Worm (Caenorhabditis elegans) whole organism, midembryonic: ENCODE results near the gene C28D4.4.
A peak's percentile ranks its signal among the peaks of the same experiment; 100 is the strongest.
"Not testable (repeated sequence)": the region's sequence is repeated elsewhere in the genome, so short reads cannot be mapped to it uniquely, and the experiment has no call there.

Experiments
- T22C8.4 ChIP-seq: fragments of 200-800 bp; sonication (Bioruptor generic); IDR thresholded peaks from 2 replicates; pipeline ENCODE4 v1.3.6; 2022; ENCODE audit warnings: missing genetic modification characterization, missing compliant biosample characterization
- cog-1 ChIP-seq: sonication (generic microtip); optimal IDR thresholded peaks from 2 replicates; lab custom pipeline; 2016; ENCODE audit warnings: missing genetic modification characterization, missing compliant biosample characterization
- flt-1 ChIP-seq: fragments of 200-800 bp; sonication (Bioruptor generic); IDR thresholded peaks from 2 replicates; pipeline ENCODE4 v1.3.6; 2022; ENCODE audit warnings: missing genetic modification characterization, missing compliant biosample characterization
- klf-2 ChIP-seq: fragments of 200-800 bp; sonication (Bioruptor generic); conservative IDR thresholded peaks from 2 replicates; pipeline ENCODE4 v1.3.6; 2022; ENCODE audit warnings: missing genetic modification reagents, missing genetic modification characterization, missing compliant biosample characterization
- med-1 ChIP-seq: sonication (generic microtip); optimal IDR thresholded peaks from 2 replicates; lab custom pipeline; 2017; ENCODE audit warnings: missing genetic modification characterization, mild to moderate bottlenecking, missing compliant biosample characterization, antibody characterized with exemption, missing genetic modification reagents; ENCODE audit not compliant: insufficient read depth
- ref-1 ChIP-seq: fragments of 200-800 bp; sonication (Bioruptor generic); conservative IDR thresholded peaks from 2 replicates; pipeline ENCODE4 v1.3.6; 2022; ENCODE audit warnings: missing genetic modification reagents, missing genetic modification characterization, missing compliant biosample characterization
- tab-1 ChIP-seq: fragments of 200-800 bp; sonication (Bioruptor generic); IDR thresholded peaks from 2 replicates; pipeline ENCODE4 v1.3.6; 2022; ENCODE audit warnings: missing genetic modification characterization, missing compliant biosample characterization
- ztf-23 ChIP-seq: fragments of 200-800 bp; sonication (Bioruptor generic); IDR thresholded peaks from 2 replicates; pipeline ENCODE4 v1.3.6; 2022; ENCODE audit warnings: missing genetic modification reagents, missing genetic modification characterization, missing compliant biosample characterization
- ztf-29 ChIP-seq: fragments of 200-800 bp; sonication (Bioruptor generic); IDR thresholded peaks from 2 replicates; pipeline ENCODE4 v1.3.6; 2022; ENCODE audit warnings: missing genetic modification reagents, missing genetic modification characterization, missing compliant biosample characterization

The C28D4.4 gene

ce11 chrIV:9744905-9745304 is at the start of gene C28D4.4:
Gene C28D4.4, minus strand, starts transcription at chrIV:9745005.
- TF ChIP-seq cog-1 (tag; lab: Kevin White, UChicago) (no peak), klf-2 (no peak), T22C8.4 (GFP tag; lab: Robert Waterston, UW) (no peak), ztf-23 (GFP tag; lab: Robert Waterston, UW) (no peak), tab-1 (GFP tag; lab: Robert Waterston, UW) (no peak), med-1 (GFP tag; lab: Kevin White, UChicago) (no peak), ref-1 (GFP tag; lab: Robert Waterston, UW) (no peak), flt-1 (GFP tag; lab: Robert Waterston, UW) (no peak), ztf-29 (no peak)

ce11 chrIV:9790708-9791107 is 45.9 kb upstream of the C28D4.4 start:
- TF ChIP-seq tab-1 (GFP tag; lab: Robert Waterston, UW) (no peak), klf-2 (no peak), T22C8.4 (GFP tag; lab: Robert Waterston, UW) (no peak), cog-1 (tag; lab: Kevin White, UChicago) (no peak), ztf-29 (no peak), ztf-23 (GFP tag; lab: Robert Waterston, UW) (no peak), flt-1 (GFP tag; lab: Robert Waterston, UW) (no peak), ref-1 (GFP tag; lab: Robert Waterston, UW) (no peak)

ce11 chrIV:9789496-9789895 is 44.7 kb upstream of the C28D4.4 start, which contains the start of gene T13F2.4:
Gene T13F2.4, plus strand, starts transcription at chrIV:9789796.
- TF ChIP-seq cog-1 (tag; lab: Kevin White, UChicago) (no peak), tab-1 (GFP tag; lab: Robert Waterston, UW) (no peak), T22C8.4 (GFP tag; lab: Robert Waterston, UW) (no peak), flt-1 (GFP tag; lab: Robert Waterston, UW) (no peak)

- TF ChIP-seq ztf-23 (GFP tag; lab: Robert Waterston, UW) (no peak), flt-1 (GFP tag; lab: Robert Waterston, UW) (no peak), klf-2 (no peak), ztf-29 (no peak), tab-1 (GFP tag; lab: Robert Waterston, UW) (no peak), med-1 (GFP tag; lab: Kevin White, UChicago) (no peak), ref-1 (GFP tag; lab: Robert Waterston, UW) (no peak)
Measured at ce11 chrIV:9784689-9785088, 39.9 kb upstream of the C28D4.4 start, which contains the start of gene sre-4. Gene sre-4, minus strand, starts transcription at chrIV:9784789.

ce11 chrIV:9778016-9778415 is 33.2 kb upstream of the C28D4.4 start, which contains the start of gene T13F2.6:
Gene T13F2.6, plus strand, starts transcription at chrIV:9778321.
- TF ChIP-seq cog-1 (tag; lab: Kevin White, UChicago) (no peak), klf-2 (no peak), ref-1 (GFP tag; lab: Robert Waterston, UW) (no peak), ztf-29 (no peak), ztf-23 (GFP tag; lab: Robert Waterston, UW) (no peak), tab-1 (GFP tag; lab: Robert Waterston, UW) (no peak), med-1 (GFP tag; lab: Kevin White, UChicago) (no peak), flt-1 (GFP tag; lab: Robert Waterston, UW) (no peak), T22C8.4 (GFP tag; lab: Robert Waterston, UW) (no peak)

ce11 chrIV:9777535-9777934 is 32.7 kb upstream of the C28D4.4 start, which contains the start of gene sna-2:
Gene sna-2, minus strand, starts transcription at chrIV:9777634.
- no peak for TF ChIP-seq cog-1 (tag; lab: Kevin White, UChicago)
- no peak for TF ChIP-seq ztf-29
- no peak for TF ChIP-seq ztf-23 (GFP tag; lab: Robert Waterston, UW)
- TF ChIP-seq med-1 (GFP tag; lab: Kevin White, UChicago) = no peak
- TF ChIP-seq T22C8.4 (GFP tag; lab: Robert Waterston, UW) = no peak
- TF ChIP-seq tab-1 (GFP tag; lab: Robert Waterston, UW) = no peak
- TF ChIP-seq flt-1 (GFP tag; lab: Robert Waterston, UW) = no peak
- TF ChIP-seq klf-2 = no peak
- TF ChIP-seq ref-1 (GFP tag; lab: Robert Waterston, UW) = no peak

ce11 chrIV:9773441-9773840 is 28.6 kb upstream of the C28D4.4 start:
- TF ChIP-seq flt-1 (GFP tag; lab: Robert Waterston, UW) (peak; percentile 41; the same call in 1 of the 2 replicates), med-1 (GFP tag; lab: Kevin White, UChicago) (no peak), T22C8.4 (GFP tag; lab: Robert Waterston, UW) (no peak)

ce11 chrIV:9772096-9772720 is 27.4 kb upstream of the C28D4.4 start, which contains the start of gene cav-1:
Gene cav-1, plus strand, starts transcription at chrIV:9772510.
- no peak for TF ChIP-seq tab-1 (GFP tag; lab: Robert Waterston, UW)
- 0 out of 2 replicates have a peak, but pooled peaks have one; percentile 10 for TF ChIP-seq flt-1 (GFP tag; lab: Robert Waterston, UW)

ce11 chrIV:9770798-9771197 is 26.0 kb upstream of the C28D4.4 start:
- TF ChIP-seq cog-1 (tag; lab: Kevin White, UChicago) (peak; percentile 11), flt-1 (GFP tag; lab: Robert Waterston, UW) (no peak), med-1 (GFP tag; lab: Kevin White, UChicago) (no peak), klf-2 (no peak), ref-1 (GFP tag; lab: Robert Waterston, UW) (no peak), T22C8.4 (GFP tag; lab: Robert Waterston, UW) (no peak)

- not testable (repeated sequence) for TF ChIP-seq tab-1 (GFP tag; lab: Robert Waterston, UW); med-1 (GFP tag; lab: Kevin White, UChicago); T22C8.4 (GFP tag; lab: Robert Waterston, UW)
Measured at ce11 chrIV:9769746-9770145, 24.9 kb upstream of the C28D4.4 start, which contains the start of gene msp-78. Gene msp-78, plus strand, starts transcription at chrIV:9770046.
